Worm (Caenorhabditis elegans) whole organism, L3 larva: ENCODE measurements around the gene hyls-1.

Source experiments
- elt-1 ChIP-seq: fragments of 150-350 bp; optimal IDR thresholded peaks from 2 replicates; lab custom pipeline; 2014; ENCODE audit warnings: missing biosample characterization, missing genetic modification characterization
- mml-1 ChIP-seq: fragments of 150-350 bp; sonication (generic microtip); optimal IDR thresholded peaks from 3 replicates; lab custom pipeline; 2014; ENCODE audit warnings: missing biosample characterization, missing genetic modification characterization
- tbx-2 ChIP-seq: sonication (generic microtip); optimal IDR thresholded peaks from 2 replicates; lab custom pipeline; 2016; ENCODE audit warnings: mild to moderate bottlenecking, missing genetic modification characterization, missing compliant biosample characterization

DNA sequence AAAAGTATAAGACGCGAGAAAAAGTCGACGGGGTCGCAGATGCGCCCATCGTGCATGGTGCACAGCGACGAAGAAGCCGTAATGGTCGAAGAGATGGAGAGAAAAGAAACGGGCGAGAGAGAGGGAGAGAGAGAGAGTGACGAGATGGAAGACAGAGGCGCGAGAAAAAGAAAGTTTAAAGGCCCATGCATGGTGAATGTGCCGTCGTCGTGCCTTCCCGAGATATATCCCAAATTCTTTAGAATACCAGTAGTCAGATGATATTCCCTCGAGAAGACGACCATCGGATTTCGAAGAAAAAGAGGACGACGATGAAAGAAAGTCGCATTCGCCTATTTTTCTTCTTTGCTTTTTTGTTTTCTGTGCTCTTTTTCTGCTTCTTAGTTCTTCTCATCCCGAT lies 21.2 kb upstream of the hyls-1 start:
- TF ChIP-seq elt-1 (tag; lab: Kevin White, UChicago) (no peak), mml-1 (tag; lab: Kevin White, UChicago) (no peak), tbx-2 (no peak)
